Worm (Caenorhabditis elegans): Measurements from ENCODE around the gene pgph-3.
"Not testable (repeated sequence)": the region's sequence is repeated elsewhere in the genome, so short reads cannot be mapped to it uniquely, and the experiment has no call there.

Gene pgph-3

DNA sequence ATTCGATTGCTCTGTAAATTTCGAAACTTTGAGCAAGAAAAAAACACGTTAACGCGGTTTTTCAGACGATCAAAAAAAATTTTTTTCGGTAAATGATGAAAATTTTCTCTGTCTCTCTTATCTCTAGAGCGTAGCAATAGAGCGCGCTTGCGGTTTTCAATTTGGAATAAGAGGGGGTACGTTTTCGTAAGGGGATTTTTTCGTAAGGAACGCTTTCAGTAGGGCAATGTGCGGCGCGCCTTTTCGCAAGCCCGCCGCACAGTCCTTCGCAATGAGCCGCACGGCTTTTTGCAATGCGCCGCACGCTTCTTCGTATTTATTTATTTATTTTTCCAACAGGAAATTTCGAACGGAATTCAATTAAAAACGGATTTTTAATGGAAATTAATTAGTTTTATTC, 13.3 kb upstream of the pgph-3 start, which contains the start of gene F44E7.4:
TSS of gene F44E7.4 (minus strand) at position 13 of the 400 bp plus-strand sequence.
- TF ChIP-seq unc-3 (GFP tag; conservative IDR thresholded peaks at IDR 0.05) (peak; percentile 72; the same call in 1 of the 2 replicates), ceh-14 (tag; optimal IDR thresholded peaks at IDR 0.05) (peak; percentile 4), ceh-45 (GFP tag; IDR thresholded peaks at IDR 0.05) (peak; percentile 87), sox-2 (GFP tag; IDR thresholded peaks at IDR 0.05) (peak; percentile 78), nfya-1 (tag; optimal IDR thresholded peaks at IDR 0.05) (peak; percentile 28), tbx-2 (tag; optimal IDR thresholded peaks at IDR 0.05) (peak; percentile 4), ceh-31 (tag; optimal IDR thresholded peaks at IDR 0.05) (peak; percentile 50), rnt-1 (tag; optimal IDR thresholded peaks at IDR 0.05) (peak; percentile 45), unc-42 (tag; optimal IDR thresholded peaks at IDR 0.05) (peak; percentile 28)
- TF ChIP-seq unc-3 (tag; optimal IDR thresholded peaks at IDR 0.05), result not testable (repeated sequence)

DNA sequence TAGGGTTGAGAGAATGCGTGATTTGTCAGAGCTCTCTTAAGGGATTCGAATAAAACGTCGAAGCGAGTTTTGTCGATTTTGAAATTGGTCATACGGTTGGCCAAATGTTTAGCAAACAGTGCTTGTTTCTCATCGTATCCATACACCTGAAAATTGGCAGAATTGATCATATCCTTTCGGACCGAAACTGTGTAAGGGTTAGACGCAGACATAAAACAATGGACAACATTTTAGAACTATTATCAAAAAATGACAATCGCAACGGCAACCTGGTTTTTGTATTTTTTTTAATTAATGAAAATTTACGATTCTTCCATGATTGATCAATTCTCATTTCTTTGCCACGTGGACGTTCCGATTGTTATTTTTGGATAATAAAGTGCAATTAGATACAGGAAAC, 10.5 kb upstream of the pgph-3 start:
- TF ChIP-seq ceh-9 (tag; optimal IDR thresholded peaks at IDR 0.05) (no peak), pha-4 (tag; optimal IDR thresholded peaks at IDR 0.05) (no peak), nhr-232 (tag; optimal IDR thresholded peaks at IDR 0.05) (no peak), rnt-1 (tag; optimal IDR thresholded peaks at IDR 0.05) (no peak), ceh-30 (tag; optimal IDR thresholded peaks at IDR 0.05) (no peak), pat-9 (tag; optimal IDR thresholded peaks at IDR 0.05) (no peak), pha-2 (tag; optimal IDR thresholded peaks at IDR 0.05) (no peak), pax-1 (tag; optimal IDR thresholded peaks at IDR 0.05) (no peak), hlh-30 (tag; optimal IDR thresholded peaks at IDR 0.05; ENCODE audit: insufficient read depth) (no peak), pag-3 (tag; optimal IDR thresholded peaks at IDR 0.05; ENCODE audit: borderline replicate concordance) (no peak), C08G9.2 (tag; optimal IDR thresholded peaks at IDR 0.05) (no peak), T23F11.4 (GFP tag; optimal IDR thresholded peaks at IDR 0.05) (no peak), mec-3 (tag; optimal IDR thresholded peaks at IDR 0.05; ENCODE audit: borderline replicate concordance) (no peak), fkh-6 (tag; optimal IDR thresholded peaks at IDR 0.05) (no peak), nfya-1 (tag; optimal IDR thresholded peaks at IDR 0.05) (no peak), F13H6.1 (tag; optimal IDR thresholded peaks at IDR 0.05) (no peak), unc-42 (tag; optimal IDR thresholded peaks at IDR 0.05) (no peak), ceh-2 (tag; optimal IDR thresholded peaks at IDR 0.05) (no peak), tbx-7 (tag; optimal IDR thresholded peaks at IDR 0.05) (no peak)

DNA sequence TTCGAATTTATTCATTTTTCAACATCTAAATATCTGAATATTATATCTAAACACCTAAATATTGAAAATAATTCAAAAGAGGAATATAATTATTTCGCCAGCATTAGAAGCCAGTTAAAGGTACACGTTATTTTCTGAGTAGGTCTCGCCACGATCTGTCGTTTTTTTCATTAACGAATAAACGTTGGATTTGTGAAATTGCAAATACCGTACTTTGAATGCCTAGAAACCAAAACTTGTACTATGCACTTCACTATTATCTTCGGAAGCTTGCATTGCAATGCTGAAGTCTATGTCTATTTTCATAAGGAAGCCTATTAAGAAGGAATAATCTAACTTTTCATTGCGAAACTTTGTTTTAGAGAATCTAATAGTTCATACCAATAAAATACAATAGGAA, 8.9 kb upstream of the pgph-3 start:
- TF ChIP-seq ceh-48 (tag; optimal IDR thresholded peaks at IDR 0.05), result no peak
- no peak for TF ChIP-seq fax-1 (tag; optimal IDR thresholded peaks at IDR 0.05)
- no peak for TF ChIP-seq pat-9 (tag; optimal IDR thresholded peaks at IDR 0.05)
- no peak for TF ChIP-seq sdc-2 (tag; optimal IDR thresholded peaks at IDR 0.05)
- no peak for TF ChIP-seq dmd-4 (tag; optimal IDR thresholded peaks at IDR 0.05; ENCODE audit: borderline replicate concordance)
- TF ChIP-seq Y22D7AL.16 (tag; optimal IDR thresholded peaks at IDR 0.05), result no peak
- no peak for TF ChIP-seq npax-4 (tag; optimal IDR thresholded peaks at IDR 0.05)
- TF ChIP-seq ceh-18 (tag; optimal IDR thresholded peaks at IDR 0.05), result no peak
- TF ChIP-seq F13H6.1 (tag; optimal IDR thresholded peaks at IDR 0.05), result no peak
- no peak for TF ChIP-seq ceh-19 (GFP tag; optimal IDR thresholded peaks at IDR 0.05)
- no peak for TF ChIP-seq fkh-6 (tag; optimal IDR thresholded peaks at IDR 0.05)
- TF ChIP-seq rnt-1 (tag; optimal IDR thresholded peaks at IDR 0.05), result no peak
- TF ChIP-seq pha-2 (tag; optimal IDR thresholded peaks at IDR 0.05), result no peak

DNA sequence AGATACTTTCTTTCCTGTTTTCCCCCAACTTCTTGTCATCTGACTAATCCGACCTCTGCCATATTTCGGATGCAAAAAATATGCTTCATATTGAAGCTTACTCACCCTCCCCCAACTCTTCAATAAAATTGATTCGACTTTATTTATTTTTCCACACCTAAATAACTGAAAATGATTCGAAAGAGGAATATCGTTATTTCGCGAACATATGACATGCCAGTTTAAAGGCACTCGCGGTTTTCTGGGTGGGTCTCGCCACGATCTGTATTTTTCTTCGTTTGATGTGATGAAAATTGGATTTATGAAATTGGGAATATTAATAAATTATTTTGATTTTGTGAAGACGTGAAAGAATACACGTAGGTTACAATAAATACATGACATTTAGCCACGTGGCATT, 8.0 kb upstream of the pgph-3 start, which contains the start of gene F44E7.3:
TSS of gene F44E7.3 (plus strand) at position 319 of the 400 bp plus-strand sequence.
- TF ChIP-seq elt-4 (tag; optimal IDR thresholded peaks at IDR 0.05) (no peak), pat-9 (tag; optimal IDR thresholded peaks at IDR 0.05) (no peak), pqm-1 (tag; optimal IDR thresholded peaks at IDR 0.05) (no peak), ref-2 (tag; optimal IDR thresholded peaks at IDR 0.05) (no peak), nfya-1 (tag; optimal IDR thresholded peaks at IDR 0.05) (no peak)

Data from whole organism, late embryonic.